Worm (Caenorhabditis elegans): ENCODE results near the gene Y38H8A.4.

The Y38H8A.4 gene

DNA sequence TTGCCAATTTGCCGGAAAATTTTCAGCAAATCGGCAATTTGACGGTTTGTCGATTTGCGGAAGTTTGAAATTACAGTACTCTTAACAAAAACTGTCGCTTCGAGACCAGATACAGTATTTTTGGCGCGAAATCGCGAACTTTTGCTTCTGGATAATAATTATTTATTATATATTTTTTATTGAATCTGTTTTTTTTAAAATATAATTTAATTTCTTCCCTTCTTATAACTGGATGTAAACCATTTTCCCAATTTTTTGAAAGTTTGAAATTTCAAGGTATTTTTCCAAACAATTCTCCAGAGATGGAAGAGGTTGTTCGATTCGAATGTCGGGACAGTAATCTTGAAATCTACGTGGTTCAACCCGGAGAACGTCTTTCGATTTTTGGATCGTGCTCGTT, 50.0 kb downstream of the Y38H8A.4 start, which contains the start of gene nol-9:
Gene nol-9, plus strand, starts transcription at position 301 of the 400 bp plus-strand sequence.
- TF ChIP-seq R02D3.7 (tag; optimal IDR thresholded peaks at IDR 0.05) = no peak
- TF ChIP-seq dpl-1 (GFP tag; optimal IDR thresholded peaks at IDR 0.05) = no peak
- no peak for TF ChIP-seq vab-7 (GFP tag; IDR thresholded peaks at IDR 0.05)
